Fruit fly (Drosophila melanogaster): ENCODE measurements around the gene CG11590.

CG11590 gene

dm6 chrX:14173654-14174053, 26.3 kb upstream of the CG11590 start (continued):
- TF ChIP-seq BEAF-32 (GFP tag; optimal IDR thresholded peaks at IDR 0.05) = no peak
- TF ChIP-seq nerfin-1 (tag; optimal IDR thresholded peaks at IDR 0.05) = no peak
- TF ChIP-seq CG6175 (GFP tag; IDR thresholded peaks at IDR 0.05) = peak; percentile 60; the same call in 1 of the 3 replicates
- TF ChIP-seq cad (GFP tag; optimal IDR thresholded peaks at IDR 0.05) = no peak

- TF ChIP-seq gfzf (GFP tag; optimal IDR thresholded peaks at IDR 0.05) = no peak
- TF ChIP-seq CG17385 (GFP tag; optimal IDR thresholded peaks at IDR 0.05) = peak; percentile 29
- no peak for TF ChIP-seq trh (GFP tag; optimal IDR thresholded peaks at IDR 0.05)
- peak; percentile 68; the same call in 1 of the 4 replicates for TF ChIP-seq chinmo (GFP tag; IDR thresholded peaks at IDR 0.05; ENCODE audit: partially characterized antibody)
- TF ChIP-seq CG8359 (GFP tag; optimal IDR thresholded peaks at IDR 0.05; ENCODE audit: borderline replicate concordance) = peak; percentile 3
Measured at dm6 chrX:14174456-14174855, 25.5 kb upstream of the CG11590 start, which contains the start of gene CG1368. Gene CG1368 (plus strand): TSS chrX:14174756.

dm6 chrX:14175663-14176062, 24.3 kb upstream of the CG11590 start:
- TF ChIP-seq CG8359 (GFP tag; optimal IDR thresholded peaks at IDR 0.05; ENCODE audit: borderline replicate concordance) = peak; percentile 98
- TF ChIP-seq CG2116 (GFP tag; optimal IDR thresholded peaks at IDR 0.05) = no peak

- TF ChIP-seq CG7987 (GFP tag; optimal IDR thresholded peaks at IDR 0.05) = no peak
- TF ChIP-seq esg (GFP tag; conservative IDR thresholded peaks at IDR 0.05) = no peak
Measured at dm6 chrX:14176623-14177022, 23.4 kb upstream of the CG11590 start, which contains the start of gene CG11581. Gene CG11581 (plus strand): TSS chrX:14176923.

- TF ChIP-seq vvl (GFP tag; IDR thresholded peaks at IDR 0.05) (peak; percentile 15; the same call in 1 of the 2 replicates), Sox102F (GFP tag; optimal IDR thresholded peaks at IDR 0.05) (peak; percentile 3), ind (GFP tag; optimal IDR thresholded peaks at IDR 0.05) (no peak)
Measured at dm6 chrX:14180728-14181127, 19.2 kb upstream of the CG11590 start, which contains the start of gene CG11584. Gene CG11584 (plus strand): TSS chrX:14181028.

dm6 chrX:14184062-14184611, 15.8 kb upstream of the CG11590 start, which contains the start of gene CG32603:
Gene CG32603 (plus strand): TSS chrX:14184561.
- TF ChIP-seq CG42726 (GFP tag; IDR thresholded peaks at IDR 0.05; ENCODE audit: partially characterized antibody) (no peak), Awh (GFP tag; IDR thresholded peaks at IDR 0.05) (no peak), CG13894 (tag; optimal IDR thresholded peaks at IDR 0.05) (peak; percentile 96)

dm6 chrX:14186953-14187352, 13.0 kb upstream of the CG11590 start, which contains the start of gene CG12481:
Gene CG12481 (plus strand): TSS chrX:14187253.
- TF ChIP-seq C15 (GFP tag; IDR thresholded peaks at IDR 0.05) (no peak), Deaf1 (tag; optimal IDR thresholded peaks at IDR 0.05) (no peak), CG2116 (GFP tag; optimal IDR thresholded peaks at IDR 0.05) (no peak), CG16815 (GFP tag; optimal IDR thresholded peaks at IDR 0.05) (no peak), CG32772 (GFP tag; IDR thresholded peaks at IDR 0.05) (no peak), knrl (GFP tag; IDR thresholded peaks at IDR 0.05; ENCODE audit: partially characterized antibody) (no peak), CG8359 (GFP tag; optimal IDR thresholded peaks at IDR 0.05; ENCODE audit: borderline replicate concordance) (no peak), CG11723 (GFP tag; optimal IDR thresholded peaks at IDR 0.05) (no peak), CG31441 (GFP tag; IDR thresholded peaks at IDR 0.05) (no peak), slbo (GFP tag; IDR thresholded peaks at IDR 0.05) (no peak), Ets65A (GFP tag) (no peak), crol (GFP tag; IDR thresholded peaks at IDR 0.05) (no peak)

All from whole organism, embryonic.